Fruit fly (Drosophila melanogaster) S2 (cell line): ENCODE measurements around the gene Edem2.

Experiments
- CG8478 ChIP-seq: fragments of >200 bp; optimal IDR thresholded peaks from 2 replicates; lab custom pipeline; 2018
- CTCF ChIP-seq, 2 experiments: fragments of >200 bp; optimal IDR thresholded peaks; 2 replicates each; lab custom pipeline; 2018

dm6 chr2L:13176123-13176522 lies 15.9 kb upstream of the Edem2 start, which contains the start of gene CG43925:
- TF ChIP-seq CG8478 (lab: Kevin White, UChicago) (no peak), CTCF (optimal IDR thresholded peaks at IDR 0.05; lab: Kevin White, UChicago) (no peak)
